Fruit fly (Drosophila melanogaster): ENCODE measurements around the gene ninaA.
A peak's percentile ranks its signal among the peaks of the same experiment; 100 is the strongest.

The ninaA gene

dm6 chr2L:845341-846004 is 31.6 kb upstream of the ninaA start (continued):
- no peak for TF ChIP-seq zen2 (GFP tag; IDR thresholded peaks at IDR 0.05; ENCODE audit: partially characterized antibody)
- no peak for TF ChIP-seq mld (GFP tag; IDR thresholded peaks at IDR 0.05; ENCODE audit: partially characterized antibody)
- TF ChIP-seq CG10321 (GFP tag; IDR thresholded peaks at IDR 0.05): peak; percentile 68
- no peak for TF ChIP-seq bigmax (GFP tag; optimal IDR thresholded peaks at IDR 0.05)
- peak; percentile 88 for TF ChIP-seq stc (GFP tag; IDR thresholded peaks at IDR 0.05)
- peak; percentile 71 for TF ChIP-seq CG11398 (GFP tag; optimal IDR thresholded peaks at IDR 0.05)
- peak; percentile 88 for TF ChIP-seq pnt (GFP tag; optimal IDR thresholded peaks at IDR 0.05)
- TF ChIP-seq crp (GFP tag; optimal IDR thresholded peaks at IDR 0.05): peak in 1 of 2 experiments; percentile 64
- TF ChIP-seq tup (GFP tag; optimal IDR thresholded peaks at IDR 0.05): no peak
- TF ChIP-seq CG32772 (GFP tag; IDR thresholded peaks at IDR 0.05): peak; percentile 83
- TF ChIP-seq Hmr (GFP tag; optimal IDR thresholded peaks at IDR 0.05): peak; percentile 89
- TF ChIP-seq Deaf1 (tag; optimal IDR thresholded peaks at IDR 0.05): peak; percentile 58
- TF ChIP-seq Meics (GFP tag; optimal IDR thresholded peaks at IDR 0.05): peak; percentile 90
- no peak for TF ChIP-seq pan (optimal IDR thresholded peaks at IDR 0.05)
- peak in 1 of 2 experiments; percentile 92 for TF ChIP-seq pan (GFP tag; optimal IDR thresholded peaks at IDR 0.05 in 1 of 2, IDR thresholded peaks at IDR 0.05 in 1 of 2)
- peak; percentile 84 for TF ChIP-seq CG12391 (tag; optimal IDR thresholded peaks at IDR 0.05)
- TF ChIP-seq CG9437 (GFP tag; optimal IDR thresholded peaks at IDR 0.05): peak; percentile 75
- TF ChIP-seq Ssrp (tag; optimal IDR thresholded peaks at IDR 0.05): peak; percentile 80
- TF ChIP-seq CG6765 (GFP tag; optimal IDR thresholded peaks at IDR 0.05): peak; percentile 83
- peak; percentile 92 for TF ChIP-seq H2.0 (GFP tag; IDR thresholded peaks at IDR 0.05)
- peak; percentile 85 for TF ChIP-seq crc (GFP tag; optimal IDR thresholded peaks at IDR 0.05)
- TF ChIP-seq jing (GFP tag; optimal IDR thresholded peaks at IDR 0.05): peak; percentile 66
- peak; percentile 38; the same call in 1 of the 2 replicates for TF ChIP-seq Dref (GFP tag; IDR thresholded peaks at IDR 0.05)
- peak; percentile 84 for TF ChIP-seq al (GFP tag; IDR thresholded peaks at IDR 0.05)
- TF ChIP-seq CG9797 (GFP tag; optimal IDR thresholded peaks at IDR 0.05): no peak
- TF ChIP-seq btn (GFP tag; optimal IDR thresholded peaks at IDR 0.05): peak; percentile 83
- TF ChIP-seq Camta (GFP tag; optimal IDR thresholded peaks at IDR 0.05): peak; percentile 81
- peak; percentile 67; the same call in 1 of the 2 replicates for TF ChIP-seq aop (GFP tag; IDR thresholded peaks at IDR 0.05)
- TF ChIP-seq Tbp (GFP tag; optimal IDR thresholded peaks at IDR 0.05): no peak
- TF ChIP-seq CG5245 (GFP tag; optimal IDR thresholded peaks at IDR 0.05): peak; percentile 71
- peak; percentile 74 for TF ChIP-seq mirr (GFP tag; optimal IDR thresholded peaks at IDR 0.05)
- peak; percentile 90 for TF ChIP-seq CHES-1-like (GFP tag; optimal IDR thresholded peaks at IDR 0.05)
- peak; percentile 81 for TF ChIP-seq seq (GFP tag; IDR thresholded peaks at IDR 0.05)
- peak; percentile 77 for TF ChIP-seq Dad (GFP tag; optimal IDR thresholded peaks at IDR 0.05)
- peak; percentile 80 for TF ChIP-seq dm (GFP tag; optimal IDR thresholded peaks at IDR 0.05)
- TF ChIP-seq sqz (GFP tag; optimal IDR thresholded peaks at IDR 0.05): peak; percentile 44
- TF ChIP-seq CG17361 (GFP tag; IDR thresholded peaks at IDR 0.05): peak; percentile 71; the same call in 2 of the 3 replicates
- TF ChIP-seq CG16779 (GFP tag; IDR thresholded peaks at IDR 0.05): peak; percentile 87
- TF ChIP-seq zf30C (GFP tag; optimal IDR thresholded peaks at IDR 0.05): peak; percentile 64
- TF ChIP-seq CG10366 (GFP tag; IDR thresholded peaks at IDR 0.05): peak; percentile 92
- TF ChIP-seq bab2 (GFP tag; optimal IDR thresholded peaks at IDR 0.05): peak; percentile 85
- peak; percentile 92 for TF ChIP-seq ap (GFP tag; IDR thresholded peaks at IDR 0.05)
- TF ChIP-seq Asciz (GFP tag; optimal IDR thresholded peaks at IDR 0.05): peak; percentile 87
- TF ChIP-seq hkb (optimal IDR thresholded peaks at IDR 0.05): no peak
- peak; percentile 92 for TF ChIP-seq hkb (GFP tag; IDR thresholded peaks at IDR 0.05)
- TF ChIP-seq HLHmδ (GFP tag; optimal IDR thresholded peaks at IDR 0.05): no peak
- peak; percentile 72 for TF ChIP-seq Chrac-16 (GFP tag; optimal IDR thresholded peaks at IDR 0.05)
- peak; percentile 78 for TF ChIP-seq CG11560 (tag; IDR thresholded peaks at IDR 0.05)
- TF ChIP-seq sug (tag; optimal IDR thresholded peaks at IDR 0.05): peak; percentile 75
- TF ChIP-seq Bgb (GFP tag; IDR thresholded peaks at IDR 0.05; ENCODE audit: partially characterized antibody): no peak
- TF ChIP-seq slbo (GFP tag; IDR thresholded peaks at IDR 0.05): peak; percentile 94

Measured in whole organism, embryonic.